Worm (Caenorhabditis elegans): ENCODE measurements around the gene sri-38.
"Not testable (repeated sequence)": the region's sequence is repeated elsewhere in the genome, so short reads cannot be mapped to it uniquely, and the experiment has no call there.

Gene sri-38

ce11 chrII:2610202-2610912 lies at the start of gene sri-38:
sri-38 (plus strand) TSS chrII:2610862.
- TF ChIP-seq cog-1 (tag; optimal IDR thresholded peaks at IDR 0.05) (no peak), ztf-29 (GFP tag; IDR thresholded peaks at IDR 0.05) (no peak), med-1 (GFP tag; optimal IDR thresholded peaks at IDR 0.05; ENCODE audit: insufficient read depth) (no peak), flt-1 (GFP tag; IDR thresholded peaks at IDR 0.05) (no peak), klf-2 (GFP tag; conservative IDR thresholded peaks at IDR 0.05) (no peak), ztf-23 (GFP tag; IDR thresholded peaks at IDR 0.05) (no peak), ref-1 (GFP tag; conservative IDR thresholded peaks at IDR 0.05) (no peak), T22C8.4 (GFP tag; IDR thresholded peaks at IDR 0.05) (no peak), tab-1 (GFP tag; IDR thresholded peaks at IDR 0.05) (no peak)

DNA sequence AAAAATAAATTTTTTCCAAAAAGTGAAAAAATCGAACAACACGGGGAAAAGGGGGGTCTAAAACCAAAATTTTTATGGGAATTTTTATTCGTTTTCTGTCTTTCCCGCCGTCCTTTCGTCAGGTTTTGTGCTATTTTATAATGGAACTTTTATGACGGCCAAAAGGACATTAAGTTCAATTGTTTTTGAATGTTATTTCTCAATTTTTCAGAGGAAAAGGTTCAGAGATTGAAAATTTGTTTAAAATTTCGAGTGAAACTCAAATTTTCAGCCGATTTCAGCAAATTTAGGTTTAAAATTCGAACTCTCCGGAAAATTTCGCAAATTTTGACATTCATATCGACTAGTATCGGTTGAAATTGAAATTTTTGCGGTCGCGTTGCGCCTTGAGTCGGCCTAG lies 46.7 kb upstream of the sri-38 start, which contains the start of gene nep-18:
nep-18 (minus strand) TSS at position 101 of the 400 bp plus-strand sequence.
- TF ChIP-seq tab-1 (GFP tag; IDR thresholded peaks at IDR 0.05) = no peak
- TF ChIP-seq cog-1 (tag; optimal IDR thresholded peaks at IDR 0.05) = no peak
- TF ChIP-seq ref-1 (GFP tag; conservative IDR thresholded peaks at IDR 0.05) = no peak
- no peak for TF ChIP-seq med-1 (GFP tag; optimal IDR thresholded peaks at IDR 0.05; ENCODE audit: insufficient read depth)
- TF ChIP-seq T22C8.4 (GFP tag; IDR thresholded peaks at IDR 0.05) = no peak
- no peak for TF ChIP-seq ztf-29 (GFP tag; IDR thresholded peaks at IDR 0.05)
- no peak for TF ChIP-seq klf-2 (GFP tag; conservative IDR thresholded peaks at IDR 0.05)
- no peak for TF ChIP-seq ztf-23 (GFP tag; IDR thresholded peaks at IDR 0.05)
- TF ChIP-seq flt-1 (GFP tag; IDR thresholded peaks at IDR 0.05) = no peak

ce11 chrII:2564899-2565298 lies 45.8 kb upstream of the sri-38 start, which contains the start of gene usp-39:
usp-39 (plus strand) TSS chrII:2565275.
- TF ChIP-seq ztf-29 (GFP tag; IDR thresholded peaks at IDR 0.05) = no peak
- TF ChIP-seq cog-1 (tag; optimal IDR thresholded peaks at IDR 0.05) = peak; percentile 49

- TF ChIP-seq klf-2 (GFP tag; conservative IDR thresholded peaks at IDR 0.05) (no peak), T22C8.4 (GFP tag; IDR thresholded peaks at IDR 0.05) (no peak), ref-1 (GFP tag; conservative IDR thresholded peaks at IDR 0.05) (no peak), flt-1 (GFP tag; IDR thresholded peaks at IDR 0.05) (no peak), tab-1 (GFP tag; IDR thresholded peaks at IDR 0.05) (no peak), ztf-23 (GFP tag; IDR thresholded peaks at IDR 0.05) (no peak), med-1 (GFP tag; optimal IDR thresholded peaks at IDR 0.05; ENCODE audit: insufficient read depth) (no peak), cog-1 (tag; optimal IDR thresholded peaks at IDR 0.05) (no peak), ztf-29 (GFP tag; IDR thresholded peaks at IDR 0.05) (no peak)
Measured at ce11 chrII:2578216-2578615, 32.4 kb upstream of the sri-38 start.

DNA sequence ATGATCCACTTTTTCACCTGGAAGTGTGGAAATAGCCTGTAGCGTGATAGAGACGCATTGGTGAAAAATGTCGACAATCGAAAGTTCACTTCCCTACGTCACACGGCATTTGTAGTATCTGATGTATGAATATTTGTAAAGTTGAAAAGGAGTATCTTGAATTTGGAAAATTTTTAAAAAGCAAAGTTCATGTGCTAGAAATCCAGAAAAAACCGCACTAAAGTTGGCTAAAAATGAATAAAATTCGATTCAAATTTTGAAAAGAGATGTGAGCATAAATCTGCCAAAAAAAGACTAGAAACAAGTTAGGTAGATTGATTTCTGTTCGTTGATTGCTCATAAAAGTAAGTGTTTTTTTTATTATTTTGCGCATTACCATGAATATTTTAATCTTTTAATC lies 27.6 kb upstream of the sri-38 start, which contains the start of gene sri-74:
sri-74 (minus strand) TSS at position 101 of the 400 bp plus-strand sequence.
- TF ChIP-seq cog-1 (tag; optimal IDR thresholded peaks at IDR 0.05) = no peak
- TF ChIP-seq klf-2 (GFP tag; conservative IDR thresholded peaks at IDR 0.05) = no peak
- TF ChIP-seq tab-1 (GFP tag; IDR thresholded peaks at IDR 0.05) = no peak
- TF ChIP-seq ztf-23 (GFP tag; IDR thresholded peaks at IDR 0.05) = no peak

DNA sequence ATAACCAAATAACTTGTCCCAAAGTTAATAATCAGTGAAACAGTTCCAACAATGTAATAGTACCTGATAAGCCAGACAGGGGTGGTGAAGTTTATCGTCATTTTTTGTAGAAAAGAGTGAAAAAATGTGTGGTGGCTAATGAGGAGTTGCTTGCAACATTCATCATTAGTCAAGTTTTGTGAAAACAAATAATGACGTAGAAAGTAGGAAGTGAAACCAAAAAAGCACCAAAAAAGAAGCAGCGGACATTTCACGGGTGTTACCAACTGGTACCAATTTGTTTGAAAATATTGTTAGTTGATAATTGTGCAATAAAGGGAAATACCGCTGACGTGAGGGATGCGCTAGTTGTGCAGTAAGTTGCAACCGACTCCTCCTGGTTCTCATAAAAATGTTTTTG lies 25.2 kb upstream of the sri-38 start, which contains the start of gene sri-36:
sri-36 (minus strand) TSS at position 101 of the 400 bp plus-strand sequence.
- TF ChIP-seq klf-2 (GFP tag; conservative IDR thresholded peaks at IDR 0.05) (no peak), ztf-23 (GFP tag; IDR thresholded peaks at IDR 0.05) (no peak), med-1 (GFP tag; optimal IDR thresholded peaks at IDR 0.05; ENCODE audit: insufficient read depth) (no peak), tab-1 (GFP tag; IDR thresholded peaks at IDR 0.05) (no peak), ztf-29 (GFP tag; IDR thresholded peaks at IDR 0.05) (no peak), cog-1 (tag; optimal IDR thresholded peaks at IDR 0.05) (no peak), T22C8.4 (GFP tag; IDR thresholded peaks at IDR 0.05) (no peak), ref-1 (GFP tag; conservative IDR thresholded peaks at IDR 0.05) (no peak), flt-1 (GFP tag; IDR thresholded peaks at IDR 0.05) (no peak)

ce11 chrII:2586861-2587554 lies 23.7 kb upstream of the sri-38 start, which contains the start of the genes F33H12.7 and sri-39:
F33H12.7 (minus strand) TSS chrII:2586911.
sri-39 (plus strand) TSS chrII:2587504.
- TF ChIP-seq tab-1 (GFP tag; IDR thresholded peaks at IDR 0.05) (no peak), ztf-29 (GFP tag; IDR thresholded peaks at IDR 0.05) (no peak), flt-1 (GFP tag; IDR thresholded peaks at IDR 0.05) (no peak), T22C8.4 (GFP tag; IDR thresholded peaks at IDR 0.05) (no peak), klf-2 (GFP tag; conservative IDR thresholded peaks at IDR 0.05) (no peak), ref-1 (GFP tag; conservative IDR thresholded peaks at IDR 0.05) (no peak), med-1 (GFP tag; optimal IDR thresholded peaks at IDR 0.05; ENCODE audit: insufficient read depth) (no peak), cog-1 (tag; optimal IDR thresholded peaks at IDR 0.05) (no peak), ztf-23 (GFP tag; IDR thresholded peaks at IDR 0.05) (no peak)

DNA sequence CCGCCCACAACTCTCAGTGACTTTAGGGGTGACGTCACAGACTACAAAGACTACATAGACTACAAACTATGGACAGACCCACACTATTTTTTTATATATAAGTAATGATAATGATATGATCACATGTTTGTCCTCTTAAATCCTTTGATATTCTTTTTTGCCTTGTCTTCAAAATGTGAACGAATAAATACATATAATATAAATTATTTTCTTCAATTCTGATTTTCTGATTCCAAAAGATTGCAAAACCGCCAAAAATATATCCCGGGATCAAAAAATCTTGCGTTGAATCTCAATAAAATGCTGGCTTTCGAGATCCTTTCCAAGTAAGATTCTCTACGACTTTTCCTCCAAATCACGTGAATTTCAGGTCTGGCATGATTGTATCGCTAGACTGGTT lies 10.5 kb upstream of the sri-38 start, which contains the start of gene F33H12.1:
F33H12.1 (plus strand) TSS at position 301 of the 400 bp plus-strand sequence.
- not testable (repeated sequence) for TF ChIP-seq med-1 (GFP tag; optimal IDR thresholded peaks at IDR 0.05; ENCODE audit: insufficient read depth); tab-1 (GFP tag; IDR thresholded peaks at IDR 0.05); ztf-23 (GFP tag; IDR thresholded peaks at IDR 0.05)

DNA sequence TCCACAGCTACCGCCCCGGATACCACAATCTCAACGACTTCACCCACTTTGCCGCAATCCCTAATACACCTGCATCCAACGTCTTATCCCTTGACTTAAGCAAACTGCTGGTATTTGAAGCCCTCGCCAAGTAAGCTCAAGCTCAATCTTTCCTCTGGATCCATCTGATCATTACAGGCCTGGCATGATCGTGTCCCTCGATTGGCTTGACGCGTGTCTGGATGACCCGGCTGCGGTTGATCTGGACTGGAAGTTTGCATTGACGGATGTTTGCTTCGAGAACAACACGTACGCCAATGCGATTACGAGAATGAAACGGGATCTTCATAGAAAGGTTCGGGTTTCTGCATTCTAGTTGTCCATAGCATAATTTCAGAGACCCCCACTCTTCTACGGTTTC lies 9.7 kb upstream of the sri-38 start:
- TF ChIP-seq T22C8.4 (GFP tag; IDR thresholded peaks at IDR 0.05) (no peak), flt-1 (GFP tag; IDR thresholded peaks at IDR 0.05) (no peak), cog-1 (tag; optimal IDR thresholded peaks at IDR 0.05) (no peak), med-1 (GFP tag; optimal IDR thresholded peaks at IDR 0.05; ENCODE audit: insufficient read depth) (no peak)

DNA sequence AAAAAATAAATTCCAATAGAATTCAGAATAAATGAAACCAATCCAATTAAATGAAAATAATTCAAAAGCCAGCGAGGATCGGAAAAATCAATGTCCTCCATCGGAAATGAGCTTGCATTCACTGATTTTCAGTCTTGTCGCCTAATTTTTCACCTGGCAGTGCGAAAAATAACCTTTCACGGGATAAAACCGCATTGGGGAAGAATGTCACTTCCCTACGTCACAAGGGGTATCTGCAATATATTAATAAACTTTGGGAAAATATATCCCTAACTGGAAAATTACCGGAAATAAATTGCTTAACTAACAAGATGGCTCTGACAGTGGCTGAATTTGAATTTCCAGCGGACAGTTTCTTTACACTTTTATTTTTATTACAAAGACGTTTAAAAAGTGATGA lies 5.3 kb upstream of the sri-38 start, which contains the start of gene sri-77:
sri-77 (minus strand) TSS at position 101 of the 400 bp plus-strand sequence.
- TF ChIP-seq klf-2 (GFP tag; conservative IDR thresholded peaks at IDR 0.05) (no peak), tab-1 (GFP tag; IDR thresholded peaks at IDR 0.05) (no peak), cog-1 (tag; optimal IDR thresholded peaks at IDR 0.05) (no peak), flt-1 (GFP tag; IDR thresholded peaks at IDR 0.05) (no peak), T22C8.4 (GFP tag; IDR thresholded peaks at IDR 0.05) (no peak), ztf-29 (GFP tag; IDR thresholded peaks at IDR 0.05) (no peak), ref-1 (GFP tag; conservative IDR thresholded peaks at IDR 0.05) (no peak), med-1 (GFP tag; optimal IDR thresholded peaks at IDR 0.05; ENCODE audit: insufficient read depth) (no peak), ztf-23 (GFP tag; IDR thresholded peaks at IDR 0.05) (no peak)
